Worm (Caenorhabditis elegans): ENCODE measurements around the gene nasp-2.

ce11 chrV:13265628-13266027 lies 46.4 kb downstream of the nasp-2 start:
- no peak for TF ChIP-seq nhr-28 (tag; optimal IDR thresholded peaks at IDR 0.05)
- TF ChIP-seq nhr-237 (tag; optimal IDR thresholded peaks at IDR 0.05) = no peak
- TF ChIP-seq ceh-62 (tag; optimal IDR thresholded peaks at IDR 0.05) = no peak
- no peak for TF ChIP-seq lin-39 (tag; optimal IDR thresholded peaks at IDR 0.05)
- no peak for TF ChIP-seq nhr-11 (tag; optimal IDR thresholded peaks at IDR 0.05)

Measured in whole organism, L4 larva.